Worm (Caenorhabditis elegans) whole organism, L1 larva: Measurements from ENCODE around the gene dhs-8.

Experiments
- C16A3.4 ChIP-seq: fragments of 150-350 bp; optimal IDR thresholded peaks from 2 replicates; lab custom pipeline; 2014; ENCODE audit warnings: missing biosample characterization, missing genetic modification characterization
- C34B4.2 ChIP-seq: sonication (generic microtip); optimal IDR thresholded peaks from 2 replicates; lab custom pipeline; 2017; ENCODE audit warnings: mild to moderate bottlenecking, missing genetic modification characterization, missing compliant biosample characterization
- Y116A8C.19 ChIP-seq: sonication (generic microtip); optimal IDR thresholded peaks from 2 replicates; lab custom pipeline; 2016; ENCODE audit warnings: missing compliant biosample characterization, missing genetic modification characterization, borderline replicate concordance
- aha-1 ChIP-seq: fragments of 150-350 bp; optimal IDR thresholded peaks from 2 replicates; lab custom pipeline; 2014; ENCODE audit warnings: missing biosample characterization, missing genetic modification characterization
- alr-1 ChIP-seq: fragments of 200-800 bp; sonication (Bioruptor generic); optimal IDR thresholded peaks from 2 replicates; lab custom pipeline; 2018; ENCODE audit warnings: borderline replicate concordance, mild to moderate bottlenecking, missing genetic modification characterization, missing compliant biosample characterization
- ama-1 ChIP-seq: fragments of 150-350 bp; optimal IDR thresholded peaks from 2 replicates; lab custom pipeline; 2014
- blmp-1 ChIP-seq: fragments of 150-350 bp; optimal IDR thresholded peaks from 2 replicates; lab custom pipeline; 2014; ENCODE audit warnings: missing biosample characterization, missing genetic modification characterization
- ceh-8 ChIP-seq: fragments of 200-800 bp; sonication (Bioruptor generic); optimal IDR thresholded peaks from 2 replicates; lab custom pipeline; 2018; ENCODE audit warnings: mild to moderate bottlenecking, missing genetic modification characterization, moderate library complexity, missing compliant biosample characterization
- efl-1 ChIP-seq, 4 experiments: fragments of 150-350 bp; optimal IDR thresholded peaks in 3 of 4; peaks in 1 of 4; 1 replicate in 1 of 4; 2 replicates in 3 of 4; lab custom pipeline; 2014; ENCODE audit warnings: missing biosample characterization in 2 of 4, missing genetic modification characterization in 2 of 4, missing genetic modification reagents in 2 of 4
- elt-3 ChIP-seq, 6 experiments: fragments of 150-350 bp in 1 of 6; sonication (generic microtip); optimal IDR thresholded peaks; 2 replicates each; lab custom pipeline; 2017 to 2018; ENCODE audit warnings: missing biosample characterization in 6 of 6, missing genetic modification characterization in 6 of 6, inconsistent platforms in 1 of 6
- ets-5 ChIP-seq: fragments of 200-800 bp; sonication (Bioruptor generic); IDR thresholded peaks from 2 replicates; pipeline ENCODE4 v1.3.6; 2022; ENCODE audit warnings: missing genetic modification characterization, missing compliant biosample characterization
- fkh-10 ChIP-seq: sonication (generic microtip); optimal IDR thresholded peaks from 2 replicates; lab custom pipeline; 2017; ENCODE audit warnings: missing biosample characterization, missing genetic modification reagents, missing genetic modification characterization
- fkh-4 ChIP-seq: sonication (generic microtip); optimal IDR thresholded peaks from 2 replicates; lab custom pipeline; 2016; ENCODE audit warnings: missing compliant biosample characterization, missing genetic modification characterization, borderline replicate concordance
- fos-1 ChIP-seq: fragments of 150-350 bp; optimal IDR thresholded peaks from 2 replicates; lab custom pipeline; 2014; ENCODE audit warnings: missing biosample characterization, missing genetic modification characterization
- grh-1 ChIP-seq: fragments of 200-800 bp; sonication (Bioruptor generic); IDR thresholded peaks from 2 replicates; pipeline ENCODE4 v1.3.6; 2022; ENCODE audit warnings: missing genetic modification reagents, missing genetic modification characterization, missing compliant biosample characterization
- hlh-17 ChIP-seq: fragments of 200-800 bp; sonication (Bioruptor generic); optimal IDR thresholded peaks from 2 replicates; lab custom pipeline; 2018; ENCODE audit warnings: missing genetic modification characterization, mild to moderate bottlenecking, missing compliant biosample characterization, moderate library complexity, borderline replicate concordance
- hlh-4 ChIP-seq: sonication (generic microtip); optimal IDR thresholded peaks from 2 replicates; lab custom pipeline; 2016; ENCODE audit warnings: mild to moderate bottlenecking, missing genetic modification characterization, missing compliant biosample characterization
- lin-14 ChIP-seq: fragments of 200-800 bp; sonication (Bioruptor generic); optimal IDR thresholded peaks from 2 replicates; lab custom pipeline; 2018; ENCODE audit warnings: mild to moderate bottlenecking, missing genetic modification characterization, moderate library complexity, missing compliant biosample characterization
- lin-15B ChIP-seq: fragments of 150-350 bp; sonication (generic microtip); optimal IDR thresholded peaks from 3 replicates; lab custom pipeline; 2014; ENCODE audit warnings: missing biosample characterization, missing genetic modification characterization
- lin-35 ChIP-seq, 2 experiments: fragments of 150-350 bp; optimal IDR thresholded peaks; 2 replicates each; lab custom pipeline; 2014; ENCODE audit warnings: missing biosample characterization in 2 of 2, missing genetic modification characterization in 2 of 2, missing genetic modification reagents in 2 of 2
- lsy-2 ChIP-seq, 2 experiments: fragments of 150-350 bp; optimal IDR thresholded peaks; 2 replicates each; lab custom pipeline; 2014; ENCODE audit warnings: missing biosample characterization in 2 of 2, missing genetic modification characterization in 2 of 2
- mdl-1 ChIP-seq, 2 experiments: fragments of 150-350 bp; optimal IDR thresholded peaks; 2 replicates each; lab custom pipeline; 2014 to 2017; ENCODE audit warnings: missing biosample characterization in 2 of 2, missing genetic modification characterization in 2 of 2, inconsistent platforms in 1 of 2
- mef-2 ChIP-seq: fragments of 150-350 bp; optimal IDR thresholded peaks from 2 replicates; lab custom pipeline; 2014; ENCODE audit warnings: missing biosample characterization, missing genetic modification characterization
- mep-1 ChIP-seq: fragments of 150-350 bp; optimal IDR thresholded peaks from 2 replicates; lab custom pipeline; 2014; ENCODE audit warnings: missing biosample characterization, missing genetic modification characterization
- nhr-19 ChIP-seq: fragments of 200-800 bp; sonication (Bioruptor generic); conservative IDR thresholded peaks from 2 replicates; pipeline ENCODE4 v1.3.6; 2022; ENCODE audit warnings: missing genetic modification characterization, missing compliant biosample characterization
- nhr-20 ChIP-seq: sonication (generic microtip); optimal IDR thresholded peaks from 2 replicates; lab custom pipeline; 2016; ENCODE audit warnings: mild to moderate bottlenecking, missing genetic modification characterization, missing compliant biosample characterization
- nhr-237 ChIP-seq: fragments of 150-350 bp; optimal IDR thresholded peaks from 2 replicates; lab custom pipeline; 2014; ENCODE audit warnings: missing biosample characterization, missing genetic modification characterization
- nhr-47 ChIP-seq: sonication (generic microtip); optimal IDR thresholded peaks from 2 replicates; lab custom pipeline; 2016; ENCODE audit warnings: mild to moderate bottlenecking, missing genetic modification characterization, moderate library complexity, missing compliant biosample characterization
- nhr-77 ChIP-seq: fragments of 150-350 bp; optimal IDR thresholded peaks from 2 replicates; lab custom pipeline; 2014; ENCODE audit warnings: missing biosample characterization, missing genetic modification characterization
- nhr-85 ChIP-seq: sonication (generic microtip); peaks from one replicate; lab custom pipeline; 2016; ENCODE audit warnings: missing genetic modification characterization, inconsistent platforms, missing compliant biosample characterization
- rnt-1 ChIP-seq: sonication (generic microtip); optimal IDR thresholded peaks from 2 replicates; lab custom pipeline; 2016; ENCODE audit warnings: mild to moderate bottlenecking, missing genetic modification characterization, moderate library complexity, missing compliant biosample characterization
- skn-1 ChIP-seq: fragments of 150-350 bp; optimal IDR thresholded peaks from 2 replicates; lab custom pipeline; 2014; ENCODE audit warnings: missing biosample characterization, missing genetic modification characterization
- snu-23 ChIP-seq: sonication (generic microtip); optimal IDR thresholded peaks from 2 replicates; lab custom pipeline; 2016; ENCODE audit warnings: missing genetic modification characterization, missing compliant biosample characterization
- sox-4 ChIP-seq: sonication (generic microtip); optimal IDR thresholded peaks from 2 replicates; lab custom pipeline; 2016; ENCODE audit warnings: missing genetic modification characterization, missing compliant biosample characterization
- sup-37 ChIP-seq: fragments of 200-800 bp; sonication (Bioruptor generic); optimal IDR thresholded peaks from 2 replicates; lab custom pipeline; 2018; ENCODE audit warnings: mild to moderate bottlenecking, missing genetic modification characterization, missing compliant biosample characterization
- swsn-7 ChIP-seq: sonication (generic microtip); optimal IDR thresholded peaks from 2 replicates; lab custom pipeline; 2016; ENCODE audit warnings: missing genetic modification characterization, missing compliant biosample characterization
- tlp-1 ChIP-seq: fragments of 150-350 bp; optimal IDR thresholded peaks from 2 replicates; lab custom pipeline; 2014; ENCODE audit warnings: missing biosample characterization, missing genetic modification characterization
- unc-30 ChIP-seq: sonication (generic microtip); optimal IDR thresholded peaks from 2 replicates; lab custom pipeline; 2017; ENCODE audit warnings: missing biosample characterization, missing genetic modification characterization
- unc-86 ChIP-seq: sonication (generic microtip); optimal IDR thresholded peaks from 2 replicates; lab custom pipeline; 2016; ENCODE audit warnings: missing genetic modification characterization, missing compliant biosample characterization
- vab-15 ChIP-seq: sonication (generic microtip); optimal IDR thresholded peaks from 2 replicates; lab custom pipeline; 2017; ENCODE audit warnings: missing genotype, mild to moderate bottlenecking, missing genetic modification characterization, missing compliant biosample characterization
- xbp-1 ChIP-seq: sonication (generic microtip); optimal IDR thresholded peaks from 2 replicates; lab custom pipeline; 2016; ENCODE audit warnings: missing genetic modification characterization, missing compliant biosample characterization
- zip-4 ChIP-seq: fragments of 200-800 bp; sonication (Bioruptor generic); optimal IDR thresholded peaks from 2 replicates; lab custom pipeline; 2018; ENCODE audit warnings: mild to moderate bottlenecking, missing genetic modification characterization, moderate library complexity, missing compliant biosample characterization
- ztf-4 ChIP-seq: fragments of 150-350 bp; optimal IDR thresholded peaks from 2 replicates; lab custom pipeline; 2014; ENCODE audit warnings: missing biosample characterization, missing genetic modification characterization

Gene dhs-8

ce11 chrII:14497848-14498247, at the start of gene dhs-8:
dhs-8 (plus strand) TSS chrII:14498026.
- TF ChIP-seq unc-30 (no peak), skn-1 (tag; lab: Kevin White, UChicago) (peak; percentile 87), lin-15B (tag; lab: Kevin White, UChicago) (no peak), snu-23 (GFP tag; lab: Kevin White, UChicago) (peak; percentile 41), elt-3 (tag; optimal IDR thresholded peaks at IDR 0.05; lab: Kevin White, UChicago) (peak in 2 of 6 experiments; percentile 19 to 26), hlh-4 (tag; lab: Kevin White, UChicago) (no peak), efl-1 (optimal IDR thresholded peaks at IDR 0.05; lab: Kevin White, UChicago) (no peak), efl-1 (GFP tag; optimal IDR thresholded peaks at IDR 0.05 in 1 of 2; lab: Kevin White, UChicago) (no peak), vab-15 (tag; lab: Kevin White, UChicago) (no peak), sup-37 (no peak), nhr-20 (tag; lab: Kevin White, UChicago) (peak; percentile 67), blmp-1 (tag; lab: Kevin White, UChicago) (peak; percentile 43), fkh-4 (no peak), mep-1 (tag; lab: Kevin White, UChicago) (peak; percentile 35), nhr-19 (0 out of 2 replicates have a peak, but pooled peaks have one; percentile 3), lin-35 (GFP tag; optimal IDR thresholded peaks at IDR 0.05; lab: Kevin White, UChicago) (peak; percentile 13 to 21), Y116A8C.19 (no peak), sox-4 (tag; lab: Kevin White, UChicago) (no peak), nhr-85 (tag; lab: Kevin White, UChicago) (peak; percentile 47), C34B4.2 (no peak)

ce11 chrII:14451934-14452333, 45.9 kb upstream of the dhs-8 start:
- TF ChIP-seq efl-1 (optimal IDR thresholded peaks at IDR 0.05; lab: Kevin White, UChicago) (no peak), efl-1 (GFP tag; optimal IDR thresholded peaks at IDR 0.05 in 1 of 2; lab: Kevin White, UChicago) (peak in 1 of 2 experiments; percentile 89), ets-5 (GFP tag; lab: Robert Waterston, UW) (no peak), fkh-10 (GFP tag; lab: Kevin White, UChicago) (peak; percentile 31), ama-1 (no peak), fos-1 (tag; lab: Kevin White, UChicago) (no peak)

DNA sequence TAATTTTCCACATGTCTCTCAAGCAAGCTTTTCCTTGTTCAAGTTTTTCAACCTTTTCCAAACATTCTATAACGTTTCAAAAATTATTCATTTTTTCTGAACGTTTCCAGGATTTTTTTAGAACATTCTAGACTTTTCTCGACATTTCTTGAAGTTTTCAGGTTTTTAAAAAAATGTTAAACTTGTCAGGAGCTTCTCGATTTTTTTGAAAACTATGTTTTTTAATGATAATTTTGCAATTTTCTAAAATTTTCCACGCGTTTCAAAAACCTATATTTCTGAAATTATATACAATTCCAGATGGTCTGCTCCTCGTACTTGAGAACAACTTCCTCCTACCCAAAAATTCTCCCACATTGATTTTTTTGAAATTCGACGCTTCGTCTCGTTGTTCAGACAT, 42.5 kb upstream of the dhs-8 start, which contains the start of gene dmsr-6:
Gene dmsr-6 (plus strand): TSS at position 301 of the 400 bp plus-strand sequence.
- no peak for TF ChIP-seq ceh-8 (GFP tag; lab: Kevin White, UChicago)

DNA sequence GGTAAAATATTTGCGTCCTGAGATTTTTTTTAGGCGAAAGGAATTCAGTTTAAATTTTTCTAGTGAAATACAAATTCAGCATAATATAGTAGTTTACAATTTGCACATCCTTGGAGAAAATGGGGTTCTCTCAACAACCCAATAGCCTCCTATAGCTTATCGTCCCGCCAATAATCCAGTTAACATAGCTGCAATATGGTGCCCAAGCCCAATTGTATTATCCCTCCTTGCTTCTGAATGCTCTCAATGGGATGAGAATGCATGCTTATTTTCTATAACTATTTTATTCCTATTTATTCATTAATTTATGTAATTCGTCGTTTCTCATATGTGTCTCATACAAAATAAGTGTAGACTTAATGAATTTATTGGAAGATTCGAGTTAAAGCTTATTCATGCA, 27.8 kb upstream of the dhs-8 start:
- TF ChIP-seq mep-1 (tag; lab: Kevin White, UChicago) (no peak), grh-1 (no peak), nhr-237 (tag; lab: Kevin White, UChicago) (no peak), mef-2 (tag; lab: Kevin White, UChicago) (no peak), fkh-10 (GFP tag; lab: Kevin White, UChicago) (no peak), ets-5 (GFP tag; lab: Robert Waterston, UW) (no peak), sox-4 (tag; lab: Kevin White, UChicago) (no peak), tlp-1 (tag; lab: Kevin White, UChicago) (no peak), vab-15 (tag; lab: Kevin White, UChicago) (no peak), unc-86 (no peak), zip-4 (GFP tag; lab: Kevin White, UChicago) (no peak), lin-14 (no peak), lin-15B (tag; lab: Kevin White, UChicago) (no peak), blmp-1 (tag; lab: Kevin White, UChicago) (no peak), lsy-2 (tag; optimal IDR thresholded peaks at IDR 0.05; lab: Kevin White, UChicago) (no peak), aha-1 (tag; lab: Kevin White, UChicago) (no peak), C34B4.2 (no peak)

- peak in 1 of 2 experiments; percentile 14 for TF ChIP-seq mdl-1 (tag; optimal IDR thresholded peaks at IDR 0.05; lab: Kevin White, UChicago)
- TF ChIP-seq alr-1, result no peak
- peak; percentile 48 for TF ChIP-seq C16A3.4 (tag; lab: Kevin White, UChicago)
- TF ChIP-seq lsy-2 (tag; optimal IDR thresholded peaks at IDR 0.05; lab: Kevin White, UChicago), result peak in 1 of 2 experiments; percentile 65
- TF ChIP-seq ztf-4, result no peak
- no peak for TF ChIP-seq nhr-237 (tag; lab: Kevin White, UChicago)
- peak; percentile 53 for TF ChIP-seq snu-23 (GFP tag; lab: Kevin White, UChicago)
- TF ChIP-seq blmp-1 (tag; lab: Kevin White, UChicago), result peak; percentile 6
- peak; percentile 80 for TF ChIP-seq nhr-77 (tag; lab: Kevin White, UChicago)
- TF ChIP-seq mep-1 (tag; lab: Kevin White, UChicago), result peak; percentile 30
- peak; percentile 13 for TF ChIP-seq swsn-7
- TF ChIP-seq hlh-17 (GFP tag; lab: Kevin White, UChicago), result no peak
- peak; percentile 43 for TF ChIP-seq nhr-20 (tag; lab: Kevin White, UChicago)
- TF ChIP-seq nhr-47 (tag; lab: Kevin White, UChicago), result peak; percentile 42
- TF ChIP-seq lin-35 (GFP tag; optimal IDR thresholded peaks at IDR 0.05; lab: Kevin White, UChicago), result peak; percentile 23 to 64
- TF ChIP-seq xbp-1 (tag; lab: Kevin White, UChicago), result no peak
- peak; percentile 40 for TF ChIP-seq rnt-1 (tag; lab: Kevin White, UChicago)
- TF ChIP-seq fkh-10 (GFP tag; lab: Kevin White, UChicago), result no peak
These were observed 23.1 kb upstream of the dhs-8 start for ce11 chrII:14474700-14475099.
